Fruit fly (Drosophila melanogaster): Measurements from ENCODE around the gene CG32817.

The CG32817 gene

dm6 chrX:526479-527071 lies 47.7 kb downstream of the CG32817 start (continued):
- TF ChIP-seq repo (GFP tag; optimal IDR thresholded peaks at IDR 0.05) (peak; percentile 59), H15 (GFP tag; IDR thresholded peaks at IDR 0.05) (no peak), vfl (GFP tag; optimal IDR thresholded peaks at IDR 0.05) (peak; percentile 62), BtbVII (GFP tag; optimal IDR thresholded peaks at IDR 0.05) (no peak), ham (GFP tag; IDR thresholded peaks at IDR 0.05) (no peak), CG11560 (tag; IDR thresholded peaks at IDR 0.05) (no peak), Bgb (GFP tag; IDR thresholded peaks at IDR 0.05; ENCODE audit: partially characterized antibody) (no peak), CG6765 (GFP tag; optimal IDR thresholded peaks at IDR 0.05) (no peak), CrebB (tag; optimal IDR thresholded peaks at IDR 0.05) (no peak), exex (tag; optimal IDR thresholded peaks at IDR 0.05) (no peak), CG6683 (GFP tag; optimal IDR thresholded peaks at IDR 0.05) (no peak), hbn (GFP tag; IDR thresholded peaks at IDR 0.05; ENCODE audit: partially characterized antibody) (no peak), hb (GFP tag; IDR thresholded peaks at IDR 0.05; ENCODE audit: partially characterized antibody) (no peak), sisA (GFP tag; IDR thresholded peaks at IDR 0.05) (no peak), da (GFP tag; optimal IDR thresholded peaks at IDR 0.05) (peak; percentile 59), CG6689 (GFP tag; IDR thresholded peaks at IDR 0.05) (no peak), cg (GFP tag; optimal IDR thresholded peaks at IDR 0.05) (no peak), CG15269 (tag; optimal IDR thresholded peaks at IDR 0.05) (no peak), E2f1 (GFP tag; IDR thresholded peaks at IDR 0.05) (no peak), CG3847 (GFP tag; IDR thresholded peaks at IDR 0.05) (no peak), ssp (GFP tag; IDR thresholded peaks at IDR 0.05) (no peak), CG34422 (GFP tag; IDR thresholded peaks at IDR 0.05) (0 out of 3 replicates have a peak, but pooled peaks have one; percentile 26), CG6175 (GFP tag; IDR thresholded peaks at IDR 0.05) (no peak), dm (GFP tag; optimal IDR thresholded peaks at IDR 0.05) (peak; percentile 47), CG16815 (GFP tag; optimal IDR thresholded peaks at IDR 0.05) (peak; percentile 81), bowl (GFP tag; IDR thresholded peaks at IDR 0.05) (no peak), insv (GFP tag; optimal IDR thresholded peaks at IDR 0.05) (peak in 1 of 2 experiments; percentile 84), Fer2 (tag; optimal IDR thresholded peaks at IDR 0.05) (no peak), CG6254 (GFP tag; optimal IDR thresholded peaks at IDR 0.05) (peak; percentile 47), CG17802 (tag; optimal IDR thresholded peaks at IDR 0.05) (no peak), Nf-YB (GFP tag; optimal IDR thresholded peaks at IDR 0.05) (peak; percentile 32), CG32772 (GFP tag; IDR thresholded peaks at IDR 0.05) (no peak), CG11504 (tag; optimal IDR thresholded peaks at IDR 0.05) (peak; percentile 25), Hr3 (GFP tag; optimal IDR thresholded peaks at IDR 0.05) (peak; percentile 47), CG2199 (GFP tag; IDR thresholded peaks at IDR 0.05) (no peak), Trl (optimal IDR thresholded peaks at IDR 0.05) (no peak), Trl (GFP tag; optimal IDR thresholded peaks at IDR 0.05) (peak; percentile 76), Med (GFP tag) (peak; percentile 90), usp (GFP tag; optimal IDR thresholded peaks at IDR 0.05) (no peak), CG17186 (GFP tag; optimal IDR thresholded peaks at IDR 0.05) (no peak), CG17359 (tag; optimal IDR thresholded peaks at IDR 0.05) (peak; percentile 8), CG7786 (GFP tag; optimal IDR thresholded peaks at IDR 0.05) (peak; percentile 63), ci (GFP tag; IDR thresholded peaks at IDR 0.05) (peak; percentile 71; the same call in 2 of the 3 replicates), nmo (GFP tag; optimal IDR thresholded peaks at IDR 0.05) (peak; percentile 67), CG18476 (GFP tag; optimal IDR thresholded peaks at IDR 0.05) (peak; percentile 22), cato (GFP tag; optimal IDR thresholded peaks at IDR 0.05; ENCODE audit: borderline replicate concordance) (no peak), Bdp1 (GFP tag; optimal IDR thresholded peaks at IDR 0.05) (peak; percentile 9), Bteb2 (GFP tag; optimal IDR thresholded peaks at IDR 0.05) (no peak), tap (tag; optimal IDR thresholded peaks at IDR 0.05) (no peak), fru (optimal IDR thresholded peaks at IDR 0.05) (no peak), pzg (GFP tag; optimal IDR thresholded peaks at IDR 0.05) (no peak), CG12071 (GFP tag; optimal IDR thresholded peaks at IDR 0.05) (no peak)

Measured in whole organism, embryonic.